Worm (Caenorhabditis elegans): Measurements from ENCODE around the gene R02F11.1.
"Not testable (repeated sequence)": the region's sequence is repeated elsewhere in the genome, so short reads cannot be mapped to it uniquely, and the experiment has no call there.

The R02F11.1 gene

DNA sequence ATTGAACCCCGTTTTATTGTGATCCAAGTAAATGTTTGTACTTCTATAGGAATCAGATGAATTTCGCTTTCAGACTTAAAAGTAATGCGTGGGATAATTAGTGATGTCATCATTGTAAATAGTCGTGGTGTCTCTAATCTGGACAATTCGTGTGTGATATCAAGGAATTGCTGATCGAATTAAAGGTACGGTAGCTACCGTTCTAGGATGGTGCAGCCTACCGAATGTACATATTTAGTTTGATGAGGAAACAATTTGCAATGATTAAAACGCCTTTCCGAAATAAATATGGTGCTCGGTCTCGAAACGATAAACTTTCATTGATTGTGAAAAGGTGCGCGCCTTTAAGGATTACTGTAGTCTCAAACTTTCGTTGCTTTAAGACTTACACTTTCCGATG is 42.4 kb upstream of the R02F11.1 start:
- TF ChIP-seq blmp-1 (tag; optimal IDR thresholded peaks at IDR 0.05) (no peak), mls-2 (tag; optimal IDR thresholded peaks at IDR 0.05) (no peak), lin-32 (GFP tag; optimal IDR thresholded peaks at IDR 0.05) (no peak), nhr-237 (tag; optimal IDR thresholded peaks at IDR 0.05) (no peak), elt-1 (tag; optimal IDR thresholded peaks at IDR 0.05; ENCODE audit: borderline replicate concordance, insufficient read depth) (no peak), unc-39 (tag; optimal IDR thresholded peaks at IDR 0.05) (no peak), ceh-39 (tag; optimal IDR thresholded peaks at IDR 0.05) (no peak), tbx-8 (GFP tag; optimal IDR thresholded peaks at IDR 0.05) (no peak), ztf-11 (tag; optimal IDR thresholded peaks at IDR 0.05) (no peak)

DNA sequence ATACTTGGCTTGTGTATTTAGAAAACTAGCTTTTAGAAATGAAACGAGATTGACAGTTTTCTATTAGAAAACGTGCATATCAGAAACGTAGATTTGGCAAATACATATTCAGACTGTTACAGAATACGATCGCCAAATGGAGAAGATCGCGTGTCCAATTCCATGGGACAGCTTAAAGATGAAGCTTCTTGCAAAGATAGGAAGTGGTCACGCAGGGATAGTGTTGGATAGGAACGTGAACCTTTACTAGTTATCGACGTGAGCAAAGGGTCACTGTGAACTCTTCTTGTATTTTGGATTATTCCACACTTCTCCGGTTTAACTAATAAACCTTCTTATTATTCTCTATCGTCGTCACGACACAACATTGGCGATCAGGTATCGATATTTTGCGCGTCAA is 40.2 kb upstream of the R02F11.1 start, which contains the start of gene bgnt-1.4:
bgnt-1.4 (plus strand) TSS at position 301 of the 400 bp plus-strand sequence.
- not testable (repeated sequence) for TF ChIP-seq M03D4.4 (tag; optimal IDR thresholded peaks at IDR 0.05); cnd-1 (tag; optimal IDR thresholded peaks at IDR 0.05); unc-62 (GFP tag; optimal IDR thresholded peaks at IDR 0.05)

DNA sequence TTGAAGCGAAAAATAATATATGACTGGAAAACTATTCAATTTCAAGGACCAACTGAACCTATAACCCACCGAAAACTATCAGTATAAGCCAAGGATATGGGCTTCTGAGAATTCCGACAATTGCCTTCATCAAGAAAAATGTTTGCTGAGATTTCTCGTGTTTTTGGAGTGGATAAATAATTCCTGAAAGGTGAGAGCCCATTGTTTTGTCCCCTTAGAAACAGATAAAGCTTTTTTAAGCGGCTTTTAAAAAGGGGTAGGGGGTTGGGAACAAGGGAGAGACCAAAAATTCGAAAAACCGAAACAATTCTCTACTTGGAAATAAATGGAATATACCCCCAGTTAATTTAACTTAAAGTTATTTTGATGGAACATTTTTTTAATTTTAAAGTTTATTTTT is 34.4 kb upstream of the R02F11.1 start, which contains the start of gene C18G1.8:
C18G1.8 (minus strand) TSS at position 101 of the 400 bp plus-strand sequence.
- TF ChIP-seq elt-1 (tag; optimal IDR thresholded peaks at IDR 0.05; ENCODE audit: borderline replicate concordance, insufficient read depth), result no peak
- no peak for TF ChIP-seq ham-2 (GFP tag; optimal IDR thresholded peaks at IDR 0.05)
- no peak for TF ChIP-seq ztf-11 (tag; optimal IDR thresholded peaks at IDR 0.05)
- no peak for TF ChIP-seq nhr-237 (tag; optimal IDR thresholded peaks at IDR 0.05)
- TF ChIP-seq blmp-1 (tag; optimal IDR thresholded peaks at IDR 0.05), result no peak
- TF ChIP-seq sptf-1 (tag; optimal IDR thresholded peaks at IDR 0.05), result no peak
- TF ChIP-seq tbx-8 (GFP tag; optimal IDR thresholded peaks at IDR 0.05), result no peak
- TF ChIP-seq nhr-28 (tag; optimal IDR thresholded peaks at IDR 0.05), result no peak

DNA sequence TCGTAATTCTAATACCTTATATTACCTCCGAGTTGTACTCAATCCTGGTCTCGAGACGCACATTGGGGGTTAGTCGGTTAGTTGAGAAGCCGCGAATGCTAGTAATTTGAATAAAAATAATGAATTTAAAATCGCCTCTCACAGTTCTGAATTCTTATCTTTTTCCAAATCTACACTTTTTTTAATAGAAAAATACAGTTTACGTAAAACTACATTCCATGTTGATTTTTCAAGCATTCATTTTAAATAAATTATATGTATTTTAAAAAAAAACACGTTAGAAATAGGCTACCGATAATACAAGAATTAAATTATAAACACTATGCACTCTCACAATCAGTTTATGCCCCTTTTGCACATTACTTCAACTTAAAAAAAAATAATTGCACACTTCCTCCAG is 31.3 kb upstream of the R02F11.1 start, which contains the start of gene C18G1.9:
C18G1.9 (minus strand) TSS at position 101 of the 400 bp plus-strand sequence.
- no peak for TF ChIP-seq tbx-8 (GFP tag; optimal IDR thresholded peaks at IDR 0.05)
- TF ChIP-seq nhr-28 (tag; optimal IDR thresholded peaks at IDR 0.05), result no peak
- TF ChIP-seq ceh-83 (GFP tag; optimal IDR thresholded peaks at IDR 0.05), result no peak
- TF ChIP-seq drap-1 (GFP tag; optimal IDR thresholded peaks at IDR 0.05), result no peak
- no peak for TF ChIP-seq nhr-237 (tag; optimal IDR thresholded peaks at IDR 0.05)
- no peak for TF ChIP-seq mab-5 (tag; optimal IDR thresholded peaks at IDR 0.05)
- TF ChIP-seq elt-1 (tag; optimal IDR thresholded peaks at IDR 0.05; ENCODE audit: borderline replicate concordance, insufficient read depth), result no peak
- no peak for TF ChIP-seq ceh-43 (GFP tag; optimal IDR thresholded peaks at IDR 0.05)
- no peak for TF ChIP-seq bed-3 (GFP tag; optimal IDR thresholded peaks at IDR 0.05)
- no peak for TF ChIP-seq ceh-39 (tag; optimal IDR thresholded peaks at IDR 0.05)
- TF ChIP-seq sptf-1 (tag; optimal IDR thresholded peaks at IDR 0.05), result no peak
- no peak for TF ChIP-seq unc-120 (tag; optimal IDR thresholded peaks at IDR 0.05; ENCODE audit: poor library complexity, severe bottlenecking)
- TF ChIP-seq lin-32 (GFP tag; optimal IDR thresholded peaks at IDR 0.05), result no peak
- TF ChIP-seq M03D4.4 (tag; optimal IDR thresholded peaks at IDR 0.05), result no peak
- no peak for TF ChIP-seq hlh-1 (tag; optimal IDR thresholded peaks at IDR 0.05)
- TF ChIP-seq ces-1 (GFP tag; optimal IDR thresholded peaks at IDR 0.05), result no peak
- TF ChIP-seq nhr-12 (tag; optimal IDR thresholded peaks at IDR 0.05), result no peak
- no peak for TF ChIP-seq ham-2 (GFP tag; optimal IDR thresholded peaks at IDR 0.05)
- no peak for TF ChIP-seq unc-39 (tag; optimal IDR thresholded peaks at IDR 0.05)

DNA sequence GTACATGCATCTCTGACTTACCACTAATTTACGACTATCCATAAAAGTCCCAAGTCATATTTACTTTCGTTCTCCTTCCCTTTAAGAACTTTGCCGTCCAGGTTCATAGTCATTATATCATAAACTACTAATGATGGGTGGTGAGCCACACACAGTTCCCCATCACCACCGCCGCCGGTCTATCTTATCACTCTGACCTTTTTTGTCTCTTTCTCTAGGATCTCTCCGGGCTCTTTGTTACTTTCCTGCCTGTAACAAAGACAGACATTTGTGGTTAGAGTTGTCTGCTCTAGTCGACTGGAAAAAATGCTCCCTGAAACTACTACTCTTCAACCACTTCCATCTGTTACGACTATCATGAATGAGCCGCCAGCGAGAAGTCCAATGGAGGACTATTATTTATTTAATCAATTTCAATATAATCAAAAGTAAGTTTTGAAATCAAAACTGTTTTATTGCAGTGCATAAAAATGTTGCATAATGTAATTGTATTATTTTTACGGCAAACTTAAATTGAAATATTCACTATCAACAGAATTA is 30.4 kb upstream of the R02F11.1 start, which contains the start of gene elt-7:
elt-7 (plus strand) TSS at position 263 of the 540 bp plus-strand sequence.
- TF ChIP-seq blmp-1 (tag; optimal IDR thresholded peaks at IDR 0.05) (no peak), drap-1 (GFP tag; optimal IDR thresholded peaks at IDR 0.05) (no peak), pha-4 (tag; optimal IDR thresholded peaks at IDR 0.05) (no peak), mep-1 (tag; optimal IDR thresholded peaks at IDR 0.05) (no peak)

DNA sequence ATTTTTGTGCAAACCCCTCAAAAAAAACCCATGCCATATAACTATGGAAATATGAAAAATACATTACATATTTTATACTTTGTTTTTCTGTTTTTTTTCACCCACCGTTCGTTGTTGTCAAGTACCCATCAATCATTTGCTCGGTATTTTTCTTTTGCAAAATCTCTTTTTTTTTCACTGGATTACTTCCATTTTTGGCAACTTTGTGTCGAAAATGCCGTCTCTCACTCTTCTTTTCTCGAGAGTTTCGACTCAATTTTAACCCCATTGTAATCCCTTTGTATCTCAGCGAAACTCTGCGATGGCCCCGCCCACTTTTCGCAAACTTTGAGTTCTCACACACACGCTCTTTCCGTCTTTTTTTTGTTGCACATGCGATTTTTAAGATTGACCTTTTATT is 25.8 kb upstream of the R02F11.1 start:
- no peak for TF ChIP-seq nhr-76 (tag; optimal IDR thresholded peaks at IDR 0.05)
- peak; percentile 29 for TF ChIP-seq unc-120 (tag; optimal IDR thresholded peaks at IDR 0.05; ENCODE audit: poor library complexity, severe bottlenecking)
- TF ChIP-seq M03D4.4 (tag; optimal IDR thresholded peaks at IDR 0.05), result no peak
- TF ChIP-seq lin-32 (GFP tag; optimal IDR thresholded peaks at IDR 0.05), result no peak
